Fruit fly (Drosophila melanogaster) whole organism, adult: ENCODE results near the gene CG17636.

Experiments
- CG11617 ChIP-seq: fragments of 200-800 bp; sonication (Bioruptor generic); optimal IDR thresholded peaks from 2 replicates; lab custom pipeline; 2017; ENCODE audit warnings: mild to moderate bottlenecking, missing biosample characterization, missing genetic modification reagents, missing genetic modification characterization
- CG12768 ChIP-seq: fragments of 200-800 bp; sonication (Bioruptor generic); optimal IDR thresholded peaks from 2 replicates; lab custom pipeline; 2017; ENCODE audit warnings: missing biosample characterization, missing genetic modification characterization, mild to moderate bottlenecking, moderate library complexity, missing genetic modification reagents
- CG14711 ChIP-seq: fragments of 200-800 bp; sonication (Bioruptor generic); optimal IDR thresholded peaks from 2 replicates; lab custom pipeline; 2018; ENCODE audit warnings: missing biosample characterization, mild to moderate bottlenecking, missing genetic modification characterization, moderate library complexity
- CG1620 ChIP-seq: fragments of 200-800 bp; sonication (Bioruptor generic); optimal IDR thresholded peaks from 2 replicates; lab custom pipeline; 2016; ENCODE audit warnings: missing biosample characterization, missing genetic modification characterization
- CG33017 ChIP-seq: fragments of 200-800 bp; sonication (Bioruptor generic); optimal IDR thresholded peaks from 2 replicates; lab custom pipeline; 2018; ENCODE audit warnings: missing biosample characterization, mild to moderate bottlenecking, missing genetic modification characterization, moderate library complexity
- CG5204 ChIP-seq: fragments of 200-800 bp; sonication (Bioruptor generic); optimal IDR thresholded peaks from 2 replicates; lab custom pipeline; 2016; ENCODE audit warnings: missing biosample characterization, missing genetic modification characterization
- CG7045 ChIP-seq: fragments of 200-800 bp; sonication (Bioruptor generic); optimal IDR thresholded peaks from 2 replicates; lab custom pipeline; 2017; ENCODE audit warnings: missing biosample characterization, mild to moderate bottlenecking, missing genetic modification characterization
- CG7101 ChIP-seq: fragments of 200-800 bp; sonication (Bioruptor generic); optimal IDR thresholded peaks from 2 replicates; lab custom pipeline; 2018; ENCODE audit warnings: missing biosample characterization, mild to moderate bottlenecking, missing genetic modification characterization, moderate library complexity
- Clk ChIP-seq: fragments of 200-800 bp; sonication (Bioruptor generic); optimal IDR thresholded peaks from 2 replicates; lab custom pipeline; 2017; ENCODE audit warnings: missing biosample characterization, missing genetic modification characterization
- Crg-1 ChIP-seq: fragments of 200-800 bp; sonication (Bioruptor generic); optimal IDR thresholded peaks from 2 replicates; lab custom pipeline; 2016; ENCODE audit warnings: missing biosample characterization, missing genetic modification characterization
- Hr96 ChIP-seq: fragments of 200-800 bp; sonication (Bioruptor generic); optimal IDR thresholded peaks from 2 replicates; lab custom pipeline; 2016; ENCODE audit warnings: missing biosample characterization, missing genetic modification characterization
- Mnt ChIP-seq: fragments of 200-800 bp; sonication (Bioruptor generic); optimal IDR thresholded peaks from 2 replicates; lab custom pipeline; 2016; ENCODE audit warnings: missing biosample characterization, mild to moderate bottlenecking, missing genetic modification characterization
- bab1 ChIP-seq: fragments of 200-800 bp; sonication (Bioruptor generic); optimal IDR thresholded peaks from 3 replicates; lab custom pipeline; 2019; ENCODE audit warnings: missing biosample characterization, mild to moderate bottlenecking, missing genetic modification characterization, moderate library complexity
- cic ChIP-seq: fragments of 200-800 bp; sonication (Bioruptor generic); optimal IDR thresholded peaks from 2 replicates; lab custom pipeline; 2017; ENCODE audit warnings: missing biosample characterization, mild to moderate bottlenecking, missing genetic modification characterization, moderate library complexity
- cnc ChIP-seq, 2 experiments: fragments of >200 bp; optimal IDR thresholded peaks; 2 replicates each; lab custom pipeline; 2017
- kay ChIP-seq: fragments of 200-800 bp; sonication (Bioruptor generic); peaks from one replicate; lab custom pipeline; 2016; ENCODE audit warnings: missing biosample characterization, missing genetic modification characterization, borderline replicate concordance
- ovo ChIP-seq: fragments of 200-800 bp; sonication (Bioruptor generic); optimal IDR thresholded peaks from 2 replicates; lab custom pipeline; 2016; ENCODE audit warnings: missing biosample characterization, missing genetic modification characterization
- pad ChIP-seq: fragments of 200-800 bp; sonication (Bioruptor generic); optimal IDR thresholded peaks from 3 replicates; lab custom pipeline; 2017; ENCODE audit warnings: missing biosample characterization, missing genetic modification characterization, mild to moderate bottlenecking, moderate library complexity, missing genetic modification reagents
- tj ChIP-seq: fragments of 200-800 bp; sonication (Bioruptor generic); optimal IDR thresholded peaks from 3 replicates; lab custom pipeline; 2017; ENCODE audit warnings: missing biosample characterization, mild to moderate bottlenecking, missing genetic modification characterization, moderate library complexity
- toe ChIP-seq: fragments of 200-800 bp; sonication (Bioruptor generic); optimal IDR thresholded peaks from 2 replicates; lab custom pipeline; 2016; ENCODE audit warnings: missing biosample characterization, missing genetic modification characterization

The CG17636 gene

DNA sequence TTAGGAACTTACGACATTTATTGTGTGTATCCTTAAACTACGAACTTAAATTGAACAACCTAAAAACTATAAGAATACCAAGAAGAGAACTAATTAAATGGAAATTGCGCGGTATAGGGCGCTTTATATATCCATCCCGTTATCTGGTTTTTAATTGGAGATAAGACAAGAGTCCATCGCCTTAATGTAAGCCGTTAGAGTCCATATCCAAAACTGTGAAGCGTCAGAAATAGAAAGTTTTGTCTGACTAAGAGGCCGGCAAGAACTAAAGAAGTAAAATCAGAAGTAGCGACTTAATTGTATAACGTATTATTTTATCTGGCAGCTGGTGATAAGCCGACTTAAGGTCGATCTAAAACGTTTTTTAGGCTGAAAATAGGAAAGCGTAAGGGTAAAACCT, at the start of gene CG17636:
Gene CG17636 (minus strand): TSS at position 101 of the 400 bp plus-strand sequence.
- TF ChIP-seq CG5204 = no peak
- no peak for TF ChIP-seq toe
- no peak for TF ChIP-seq tj (GFP tag; lab: Kevin White, UChicago)
- no peak for TF ChIP-seq kay (GFP tag; lab: Kevin White, UChicago)
- TF ChIP-seq Hr96 (GFP tag; lab: Kevin White, UChicago) = no peak

DNA sequence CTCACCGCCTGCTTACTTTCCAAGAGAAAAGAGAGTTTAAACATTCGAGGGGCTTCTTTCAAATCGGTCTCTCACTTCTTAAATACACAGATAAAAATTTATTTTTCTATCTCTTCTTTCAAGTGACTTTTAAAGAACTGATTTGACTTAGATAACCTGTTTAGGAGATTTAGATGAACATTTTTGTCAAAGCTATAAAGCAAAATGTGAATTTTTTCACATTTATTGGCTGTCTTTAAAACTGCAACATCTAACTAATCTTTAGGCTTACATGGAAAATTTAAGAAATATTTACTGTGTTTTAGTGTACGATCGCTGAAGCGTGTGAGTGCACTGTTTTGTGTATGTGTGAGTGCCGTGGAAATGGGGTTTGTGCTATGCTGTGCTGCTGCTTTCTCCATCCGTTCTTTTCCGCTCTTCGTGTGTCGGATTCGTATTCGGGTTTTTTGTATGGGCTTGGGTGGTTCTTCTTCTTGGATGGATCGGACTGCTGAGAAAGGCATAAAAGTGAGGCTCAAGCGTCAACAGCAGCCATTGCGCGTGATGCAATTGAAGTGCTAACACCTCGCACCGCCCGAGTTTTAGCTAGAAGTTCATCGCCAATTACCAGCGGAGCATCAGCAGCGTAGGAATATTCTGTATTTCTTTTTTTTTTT, 49.2 kb upstream of the CG17636 start:
- TF ChIP-seq bab1 (peak; percentile 67), tj (GFP tag; lab: Kevin White, UChicago) (peak; percentile 11), CG7045 (GFP tag; lab: Kevin White, UChicago) (no peak), pad (GFP tag; lab: Kevin White, UChicago) (peak; percentile 38)

DNA sequence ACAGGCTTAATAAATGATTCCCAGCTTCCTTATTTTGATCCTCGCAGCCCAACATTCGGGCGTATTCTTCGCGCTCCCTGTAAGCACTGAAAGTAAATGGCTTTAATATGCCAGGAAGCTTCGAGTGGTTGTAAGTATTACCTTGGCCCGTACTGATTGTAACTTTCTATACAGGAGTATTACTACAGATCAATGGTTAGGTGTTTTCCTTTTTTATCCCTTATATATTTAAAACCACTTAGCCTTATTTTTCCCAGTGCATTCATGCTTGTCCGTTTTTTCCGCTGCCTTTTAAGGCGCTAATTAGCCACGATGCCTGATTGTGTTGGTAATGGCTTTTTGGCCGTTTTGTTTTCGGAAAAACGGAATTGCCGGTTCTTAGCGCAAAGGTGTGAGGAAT, 47.0 kb upstream of the CG17636 start:
- TF ChIP-seq toe = no peak
- no peak for TF ChIP-seq kay (GFP tag; lab: Kevin White, UChicago)
- TF ChIP-seq pad (GFP tag; lab: Kevin White, UChicago) = no peak
- TF ChIP-seq CG33017 (tag; lab: Kevin White, UChicago) = no peak
- TF ChIP-seq Mnt (GFP tag; lab: Kevin White, UChicago) = no peak
- no peak for TF ChIP-seq Clk (GFP tag; lab: Kevin White, UChicago)
- TF ChIP-seq ovo (GFP tag; lab: Kevin White, UChicago) = no peak
- TF ChIP-seq tj (GFP tag; lab: Kevin White, UChicago) = no peak
- TF ChIP-seq CG12768 (GFP tag; lab: Kevin White, UChicago) = no peak
- no peak for TF ChIP-seq Crg-1 (GFP tag; lab: Kevin White, UChicago)
- no peak for TF ChIP-seq CG7101 (tag; lab: Kevin White, UChicago)
- no peak for TF ChIP-seq CG7045 (GFP tag; lab: Kevin White, UChicago)
- no peak for TF ChIP-seq CG11617 (GFP tag; lab: Kevin White, UChicago)
- no peak for TF ChIP-seq CG14711 (tag; lab: Kevin White, UChicago)
- no peak for TF ChIP-seq Hr96 (GFP tag; lab: Kevin White, UChicago)
- TF ChIP-seq CG1620 (GFP tag; lab: Kevin White, UChicago) = no peak
- no peak for TF ChIP-seq cnc (optimal IDR thresholded peaks at IDR 0.05; lab: Kevin White, UChicago)
- no peak for TF ChIP-seq CG5204
- TF ChIP-seq cic (GFP tag; lab: Kevin White, UChicago) = no peak

DNA sequence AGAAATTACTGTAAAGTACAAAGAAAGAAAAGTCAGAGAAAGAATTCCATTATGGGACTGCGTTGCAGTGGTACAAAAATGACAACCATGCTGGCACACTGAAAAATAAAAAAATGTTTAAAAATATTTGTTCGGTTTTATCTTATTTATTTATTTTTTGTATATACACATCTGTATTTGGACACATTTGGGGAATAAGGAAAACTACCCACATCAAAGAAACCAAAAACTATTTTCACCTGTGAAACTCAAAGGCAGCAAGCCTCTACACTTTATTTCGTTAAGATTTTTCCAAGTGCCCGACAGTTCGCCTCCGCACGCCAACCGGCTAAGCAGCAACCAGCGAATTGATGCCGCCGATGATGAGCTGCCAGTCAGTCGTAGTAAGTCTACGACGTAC, 43.1 kb upstream of the CG17636 start:
- TF ChIP-seq kay (GFP tag; lab: Kevin White, UChicago) = no peak
- no peak for TF ChIP-seq Mnt (GFP tag; lab: Kevin White, UChicago)
- TF ChIP-seq CG12768 (GFP tag; lab: Kevin White, UChicago) = no peak
- TF ChIP-seq toe = no peak

DNA sequence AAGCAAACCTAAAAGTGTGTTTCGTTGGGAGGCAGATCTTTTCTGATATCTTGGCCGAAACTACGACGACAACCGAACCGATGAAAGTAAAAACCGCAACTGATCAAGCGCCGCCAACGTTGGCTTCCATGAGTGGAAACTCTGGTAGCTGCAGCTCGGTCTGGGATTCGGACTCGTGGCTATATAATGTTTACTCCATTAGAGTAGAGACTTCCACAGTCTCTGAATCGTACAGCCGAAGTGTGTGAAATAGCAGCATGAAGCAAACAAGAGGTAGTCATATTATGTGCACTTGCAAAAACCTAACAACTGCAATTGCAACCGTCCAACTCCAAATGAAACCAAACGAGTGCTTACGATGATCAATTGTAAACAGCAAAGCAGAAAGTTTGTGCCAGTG, 21.8 kb upstream of the CG17636 start, which contains the start of gene CG17707:
Gene CG17707 (minus strand): TSS at position 101 of the 400 bp plus-strand sequence.
- no peak for TF ChIP-seq CG7101 (tag; lab: Kevin White, UChicago)
- TF ChIP-seq ovo (GFP tag; lab: Kevin White, UChicago) = no peak
- TF ChIP-seq kay (GFP tag; lab: Kevin White, UChicago) = no peak
- TF ChIP-seq CG11617 (GFP tag; lab: Kevin White, UChicago) = no peak
- TF ChIP-seq Hr96 (GFP tag; lab: Kevin White, UChicago) = no peak
- TF ChIP-seq cnc (optimal IDR thresholded peaks at IDR 0.05; lab: Kevin White, UChicago) = no peak
- no peak for TF ChIP-seq pad (GFP tag; lab: Kevin White, UChicago)
- TF ChIP-seq cic (GFP tag; lab: Kevin White, UChicago) = no peak
- TF ChIP-seq bab1 = no peak
- no peak for TF ChIP-seq toe
- TF ChIP-seq tj (GFP tag; lab: Kevin White, UChicago) = no peak
- TF ChIP-seq CG5204 = no peak
- TF ChIP-seq CG14711 (tag; lab: Kevin White, UChicago) = no peak
- no peak for TF ChIP-seq CG7045 (GFP tag; lab: Kevin White, UChicago)
- no peak for TF ChIP-seq Mnt (GFP tag; lab: Kevin White, UChicago)
- no peak for TF ChIP-seq CG1620 (GFP tag; lab: Kevin White, UChicago)
- no peak for TF ChIP-seq Clk (GFP tag; lab: Kevin White, UChicago)
- TF ChIP-seq Crg-1 (GFP tag; lab: Kevin White, UChicago) = no peak
- TF ChIP-seq CG12768 (GFP tag; lab: Kevin White, UChicago) = no peak
- no peak for TF ChIP-seq CG33017 (tag; lab: Kevin White, UChicago)

DNA sequence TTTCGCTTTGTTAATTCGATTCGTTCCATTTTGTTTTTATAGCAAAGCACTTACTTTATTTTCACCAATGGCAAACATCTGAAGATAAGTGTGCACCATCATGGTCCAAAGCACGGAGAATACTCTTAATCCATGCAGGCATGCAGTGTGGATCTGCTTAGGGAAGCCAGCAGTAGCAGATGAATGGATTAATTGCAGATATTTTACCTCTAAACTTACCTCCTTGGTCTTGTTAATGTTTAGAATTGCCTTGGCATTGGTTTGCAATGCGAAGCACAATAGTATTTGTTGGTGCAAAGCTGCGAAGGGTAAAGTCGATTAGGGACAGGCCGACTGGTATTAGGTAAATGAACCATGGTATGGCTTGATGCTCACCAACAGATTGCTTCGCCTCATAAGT, 18.6 kb upstream of the CG17636 start:
- no peak for TF ChIP-seq Crg-1 (GFP tag; lab: Kevin White, UChicago)
- no peak for TF ChIP-seq CG5204
- no peak for TF ChIP-seq CG12768 (GFP tag; lab: Kevin White, UChicago)
- TF ChIP-seq cnc (optimal IDR thresholded peaks at IDR 0.05; lab: Kevin White, UChicago) = no peak
- TF ChIP-seq CG33017 (tag; lab: Kevin White, UChicago) = no peak
- TF ChIP-seq bab1 = no peak

DNA sequence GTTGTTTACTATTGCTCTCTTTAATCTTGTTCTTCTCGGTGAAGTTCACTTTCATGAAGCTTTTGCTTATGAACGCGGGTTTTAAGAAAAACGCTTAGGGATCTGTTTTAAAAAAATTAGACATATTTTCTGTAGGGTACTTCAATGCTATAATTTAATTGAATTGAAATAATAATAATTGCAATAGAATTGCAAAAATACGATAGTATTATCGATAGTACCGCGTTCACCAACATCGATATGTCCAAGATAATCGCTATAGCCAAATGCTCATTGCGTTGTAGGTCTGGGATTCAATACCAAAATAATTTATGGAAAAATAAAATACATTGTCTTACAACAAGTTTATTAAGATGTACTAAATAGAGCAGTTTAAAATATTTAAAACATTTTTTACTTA, 15.4 kb upstream of the CG17636 start:
- TF ChIP-seq Hr96 (GFP tag; lab: Kevin White, UChicago) (no peak), kay (GFP tag; lab: Kevin White, UChicago) (no peak), CG5204 (no peak), CG1620 (GFP tag; lab: Kevin White, UChicago) (no peak), pad (GFP tag; lab: Kevin White, UChicago) (no peak), CG33017 (tag; lab: Kevin White, UChicago) (no peak), tj (GFP tag; lab: Kevin White, UChicago) (peak; percentile 23), bab1 (peak; percentile 29), CG12768 (GFP tag; lab: Kevin White, UChicago) (no peak), ovo (GFP tag; lab: Kevin White, UChicago) (no peak), toe (no peak), Clk (GFP tag; lab: Kevin White, UChicago) (no peak), cnc (optimal IDR thresholded peaks at IDR 0.05; lab: Kevin White, UChicago) (no peak), Mnt (GFP tag; lab: Kevin White, UChicago) (no peak), cic (GFP tag; lab: Kevin White, UChicago) (no peak), CG14711 (tag; lab: Kevin White, UChicago) (no peak), CG7101 (tag; lab: Kevin White, UChicago) (peak; percentile 13), CG11617 (GFP tag; lab: Kevin White, UChicago) (no peak), Crg-1 (GFP tag; lab: Kevin White, UChicago) (no peak), CG7045 (GFP tag; lab: Kevin White, UChicago) (no peak)
